Fruit fly (Drosophila melanogaster): Measurements from ENCODE around the gene Dyro.
A peak's percentile ranks its signal among the peaks of the same experiment; 100 is the strongest.

Dyro gene

DNA sequence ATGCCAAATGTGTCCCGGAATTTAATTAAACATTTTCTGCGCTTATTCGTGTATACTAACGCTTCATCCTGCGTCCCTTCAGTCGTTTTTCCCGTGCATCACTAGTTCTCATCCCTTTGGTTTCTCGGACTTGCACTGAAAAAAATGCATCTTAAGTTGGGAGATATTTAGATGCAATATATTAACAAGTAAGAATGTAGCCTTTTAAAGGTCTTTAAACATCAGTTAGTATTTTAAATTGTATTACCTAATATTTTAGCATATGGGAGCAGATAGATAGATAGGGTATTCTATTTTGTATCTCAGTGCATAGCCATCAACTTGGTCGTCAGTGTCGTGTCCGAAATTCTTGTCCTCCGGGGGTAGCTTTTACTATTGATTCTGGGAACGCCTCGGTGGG lies 38.3 kb upstream of the Dyro start (continued):
- TF ChIP-seq CG14860 (GFP tag; IDR thresholded peaks at IDR 0.05; ENCODE audit: partially characterized antibody), result no peak
- TF ChIP-seq Ets65A (GFP tag), result peak; percentile 86
- no peak for TF ChIP-seq CG4328 (GFP tag; optimal IDR thresholded peaks at IDR 0.05)
- TF ChIP-seq CG17359 (tag; optimal IDR thresholded peaks at IDR 0.05), result peak; percentile 61
- TF ChIP-seq fu2 (GFP tag; optimal IDR thresholded peaks at IDR 0.05), result no peak
- peak; percentile 66 for TF ChIP-seq CG2678 (tag; optimal IDR thresholded peaks at IDR 0.05)
- peak; percentile 81 for TF ChIP-seq CG2712 (tag; optimal IDR thresholded peaks at IDR 0.05)
- TF ChIP-seq hkb (optimal IDR thresholded peaks at IDR 0.05), result no peak
- no peak for TF ChIP-seq hkb (GFP tag; IDR thresholded peaks at IDR 0.05)
- no peak for TF ChIP-seq Usf (GFP tag; optimal IDR thresholded peaks at IDR 0.05)
- TF ChIP-seq fru (optimal IDR thresholded peaks at IDR 0.05), result no peak
- no peak for TF ChIP-seq Bgb (GFP tag; IDR thresholded peaks at IDR 0.05; ENCODE audit: partially characterized antibody)
- TF ChIP-seq CG14050 (GFP tag; IDR thresholded peaks at IDR 0.05), result 0 out of 3 replicates have a peak, but pooled peaks have one; percentile 22
- no peak for TF ChIP-seq hbn (GFP tag; IDR thresholded peaks at IDR 0.05; ENCODE audit: partially characterized antibody)
- TF ChIP-seq Lim3 (GFP tag; IDR thresholded peaks at IDR 0.05), result no peak
- peak; percentile 37 for TF ChIP-seq Camta (GFP tag; optimal IDR thresholded peaks at IDR 0.05)
- TF ChIP-seq sob (GFP tag; IDR thresholded peaks at IDR 0.05), result no peak
- TF ChIP-seq cg (GFP tag; optimal IDR thresholded peaks at IDR 0.05), result no peak
- no peak for TF ChIP-seq CG34376 (GFP tag; optimal IDR thresholded peaks at IDR 0.05)
- no peak for TF ChIP-seq nom (GFP tag; optimal IDR thresholded peaks at IDR 0.05)
- TF ChIP-seq CG33213 (GFP tag; optimal IDR thresholded peaks at IDR 0.05), result no peak
- 0 out of 3 replicates have a peak, but pooled peaks have one; percentile 21 for TF ChIP-seq ase (GFP tag; IDR thresholded peaks at IDR 0.05)
- no peak for TF ChIP-seq mld (GFP tag; IDR thresholded peaks at IDR 0.05; ENCODE audit: partially characterized antibody)
- no peak for TF ChIP-seq CG1832 (GFP tag; optimal IDR thresholded peaks at IDR 0.05)
- no peak for TF ChIP-seq CG5180 (GFP tag; optimal IDR thresholded peaks at IDR 0.05)
- no peak for TF ChIP-seq NC2α (GFP tag; optimal IDR thresholded peaks at IDR 0.05)
- TF ChIP-seq Hmx (GFP tag; optimal IDR thresholded peaks at IDR 0.05), result no peak
- TF ChIP-seq mam (GFP tag; optimal IDR thresholded peaks at IDR 0.05), result peak; percentile 4
- TF ChIP-seq ci (GFP tag; IDR thresholded peaks at IDR 0.05), result peak; percentile 51; the same call in 2 of the 3 replicates
- TF ChIP-seq CG4424 (GFP tag; optimal IDR thresholded peaks at IDR 0.05), result peak; percentile 46
- TF ChIP-seq usp (GFP tag; optimal IDR thresholded peaks at IDR 0.05), result no peak
- TF ChIP-seq nerfin-1 (tag; optimal IDR thresholded peaks at IDR 0.05), result peak; percentile 42
- no peak for TF ChIP-seq CG15011 (GFP tag; optimal IDR thresholded peaks at IDR 0.05)
- peak; percentile 65 for TF ChIP-seq fd96Cb (tag; optimal IDR thresholded peaks at IDR 0.05)
- no peak for TF ChIP-seq CG16813 (GFP tag; IDR thresholded peaks at IDR 0.05; ENCODE audit: partially characterized antibody)
- TF ChIP-seq caup (GFP tag; optimal IDR thresholded peaks at IDR 0.05; ENCODE audit: severe bottlenecking), result no peak
- no peak for TF ChIP-seq vfl (GFP tag; optimal IDR thresholded peaks at IDR 0.05)
- TF ChIP-seq ara (GFP tag; IDR thresholded peaks at IDR 0.05), result peak; percentile 70; the same call in 1 of the 2 replicates
- no peak for TF ChIP-seq cwo (GFP tag; optimal IDR thresholded peaks at IDR 0.05)
- TF ChIP-seq lab (GFP tag; optimal IDR thresholded peaks at IDR 0.05), result peak; percentile 44
- peak in 1 of 3 experiments; percentile 75 for TF ChIP-seq lola (GFP tag; optimal IDR thresholded peaks at IDR 0.05)
- TF ChIP-seq CG7372 (GFP tag; IDR thresholded peaks at IDR 0.05), result no peak
- TF ChIP-seq Dip2 (GFP tag; IDR thresholded peaks at IDR 0.05), result no peak
- TF ChIP-seq CG11696 (GFP tag; IDR thresholded peaks at IDR 0.05), result 0 out of 2 replicates have a peak, but pooled peaks have one; percentile 47
- TF ChIP-seq Rx (GFP tag; IDR thresholded peaks at IDR 0.05), result no peak
- TF ChIP-seq pum (GFP tag; optimal IDR thresholded peaks at IDR 0.05), result peak; percentile 47
- peak; percentile 20 for TF ChIP-seq ewg (GFP tag; optimal IDR thresholded peaks at IDR 0.05)
- no peak for TF ChIP-seq Sin3A (optimal IDR thresholded peaks at IDR 0.05)
- 0 out of 3 replicates have a peak, but pooled peaks have one; percentile 42 for TF ChIP-seq CG7357 (GFP tag; IDR thresholded peaks at IDR 0.05)
- no peak for TF ChIP-seq CG9609 (GFP tag; optimal IDR thresholded peaks at IDR 0.05)
- TF ChIP-seq CG3847 (GFP tag; IDR thresholded peaks at IDR 0.05), result no peak
- peak; percentile 94 for TF ChIP-seq sens (GFP tag)

Measured in whole organism, embryonic.